Worm (Caenorhabditis elegans) whole organism, late embryonic: ENCODE measurements around the gene parn-1.

Experiments used
- Y22D7AL.16 ChIP-seq: sonication (generic microtip); optimal IDR thresholded peaks from 2 replicates; lab custom pipeline; 2016; ENCODE audit warnings: missing genetic modification characterization, missing compliant biosample characterization
- ama-1 ChIP-seq: fragments of 150-350 bp; optimal IDR thresholded peaks from 2 replicates; lab custom pipeline; 2014
- fkh-10 ChIP-seq: fragments of 150-350 bp; optimal IDR thresholded peaks from 2 replicates; lab custom pipeline; 2014; ENCODE audit warnings: missing biosample characterization, missing genetic modification reagents, missing genetic modification characterization
- rnt-1 ChIP-seq: sonication (generic microtip); optimal IDR thresholded peaks from 2 replicates; lab custom pipeline; 2016; ENCODE audit warnings: missing genetic modification characterization, missing compliant biosample characterization
- tbx-7 ChIP-seq: sonication (generic microtip); optimal IDR thresholded peaks from 2 replicates; lab custom pipeline; 2016; ENCODE audit warnings: missing genotype, missing genetic modification characterization, missing compliant biosample characterization

DNA sequence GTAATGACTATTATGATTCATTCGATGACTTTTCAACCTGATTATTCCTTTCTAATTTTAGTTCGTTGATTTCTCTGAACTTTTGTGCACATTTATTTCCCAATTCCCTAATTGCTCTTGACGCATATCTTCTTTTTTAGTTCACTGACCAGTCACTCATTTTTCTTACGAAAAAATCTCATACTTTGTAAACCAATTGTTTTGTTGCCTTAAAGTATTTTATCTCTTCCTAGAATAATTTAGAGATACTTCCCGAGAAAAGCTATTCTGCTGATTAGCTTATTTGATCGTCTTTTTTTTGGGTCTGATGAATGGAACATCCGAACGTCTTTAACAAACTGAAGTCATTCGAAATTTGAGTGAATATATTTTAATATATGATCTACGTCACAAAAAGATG, 15.8 kb downstream of the parn-1 start:
- TF ChIP-seq rnt-1 (no peak), ama-1 (lab: Kevin White, UChicago) (no peak), fkh-10 (GFP tag; lab: Kevin White, UChicago) (no peak), tbx-7 (tag; lab: Kevin White, UChicago) (no peak), Y22D7AL.16 (no peak)
